Worm (Caenorhabditis elegans) whole organism, L2 larva: ENCODE data around the gene C08H9.15.

Experiments
- lsy-2 ChIP-seq, 2 experiments: fragments of 150-350 bp in 1 of 2; sonication (generic microtip) in 1 of 2; optimal IDR thresholded peaks; 2 replicates each; lab custom pipeline; 2014 to 2017; ENCODE audit warnings: missing biosample characterization in 2 of 2, missing genetic modification characterization in 2 of 2
- unc-62 ChIP-seq: fragments of 150-350 bp; optimal IDR thresholded peaks from 2 replicates; lab custom pipeline; 2014; ENCODE audit warnings: missing biosample characterization, missing genetic modification reagents, missing genetic modification characterization

DNA sequence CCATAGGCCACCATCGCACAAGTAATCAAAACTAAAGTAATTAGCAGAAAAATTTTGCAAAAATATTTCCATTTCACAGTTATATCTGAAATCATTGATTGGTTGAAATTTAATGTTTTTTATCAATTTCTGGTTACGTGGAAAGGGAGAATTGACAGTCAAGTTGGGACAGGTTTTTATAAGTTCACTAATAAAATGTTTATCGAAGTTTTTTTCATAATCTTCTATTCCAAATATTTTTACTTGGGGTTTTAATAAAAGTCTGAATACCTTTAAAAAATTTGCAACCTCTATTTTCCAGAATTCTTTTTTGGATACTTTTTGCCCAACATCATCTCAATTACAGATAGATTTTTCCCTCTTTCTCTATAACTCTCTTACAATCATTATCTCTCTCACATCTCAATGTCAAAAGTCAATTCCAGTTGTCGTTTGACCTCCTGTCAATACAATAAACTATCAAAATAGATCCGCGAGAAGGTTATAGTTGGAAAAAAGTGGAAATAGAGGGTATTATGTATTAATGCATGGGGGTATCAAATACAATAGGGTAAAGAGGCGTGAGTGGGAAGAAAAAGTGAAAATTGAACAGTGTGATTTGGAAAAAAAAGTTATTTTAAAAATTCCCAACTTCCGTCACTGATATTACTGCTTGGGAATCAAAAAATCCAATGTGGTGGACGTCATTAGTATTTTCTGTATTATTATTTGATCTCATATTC is 6.3 kb upstream of the C08H9.15 start, which contains the start of the genes chil-2 and ctsa-3.2:
- TF ChIP-seq lsy-2 (tag; optimal IDR thresholded peaks at IDR 0.05; lab: Kevin White, UChicago): no peak
- no peak for TF ChIP-seq unc-62 (GFP tag; lab: Kevin White, UChicago)
